Worm (Caenorhabditis elegans) whole organism, early embryonic: ENCODE data around the gene manf-1.

Source experiments
- F13C5.2 ChIP-seq: sonication (generic microtip); optimal IDR thresholded peaks from 2 replicates; lab custom pipeline; 2017; ENCODE audit warnings: mild to moderate bottlenecking, missing genetic modification characterization, inconsistent platforms, missing compliant biosample characterization
- ama-1 ChIP-seq: fragments of 150-350 bp; optimal IDR thresholded peaks from 2 replicates; lab custom pipeline; 2014
- ceh-36 ChIP-seq: sonication (generic microtip); optimal IDR thresholded peaks from 2 replicates; lab custom pipeline; 2016; ENCODE audit warnings: missing genetic modification characterization, inconsistent platforms, missing compliant biosample characterization
- flt-1 ChIP-seq: fragments of 200-800 bp; sonication (Bioruptor generic); IDR thresholded peaks from 2 replicates; pipeline ENCODE4 v1.3.6; 2022; ENCODE audit warnings: missing genetic modification characterization, missing compliant biosample characterization
- hmg-4 ChIP-seq: fragments of 200-800 bp; sonication (Bioruptor generic); optimal IDR thresholded peaks from 2 replicates; lab custom pipeline; 2018; ENCODE audit warnings: mild to moderate bottlenecking, missing genetic modification characterization, missing compliant biosample characterization
- hnd-1 ChIP-seq: sonication (generic microtip); optimal IDR thresholded peaks from 2 replicates; lab custom pipeline; 2016; ENCODE audit warnings: missing genetic modification characterization, missing compliant biosample characterization
- scrt-1 ChIP-seq: fragments of 200-800 bp; sonication (Bioruptor generic); IDR thresholded peaks from 2 replicates; pipeline ENCODE4 v1.3.6; 2022; ENCODE audit warnings: missing genetic modification characterization, missing compliant biosample characterization
- tbx-37 ChIP-seq: fragments of 200-800 bp; sonication (Bioruptor generic); conservative IDR thresholded peaks from 2 replicates; pipeline ENCODE4 v1.3.6; 2022; ENCODE audit warnings: missing genetic modification reagents, missing genetic modification characterization, missing compliant biosample characterization

ce11 chrIV:2916043-2916442 lies 12.2 kb downstream of the manf-1 start:
- TF ChIP-seq flt-1 (GFP tag; lab: Robert Waterston, UW) (no peak), ceh-36 (tag; lab: Kevin White, UChicago) (no peak), F13C5.2 (tag; lab: Kevin White, UChicago) (no peak), ama-1 (lab: Kevin White, UChicago) (no peak), hnd-1 (tag; lab: Kevin White, UChicago) (no peak), scrt-1 (no peak), hmg-4 (GFP tag; lab: Kevin White, UChicago) (no peak), tbx-37 (no peak)
